Fruit fly (Drosophila melanogaster) whole organism, embryonic: ENCODE results near the gene CG4968.

Experiments
- Ada2b ChIP-seq: fragments of 200-800 bp; sonication (Bioruptor generic); IDR thresholded peaks from 2 replicates; pipeline ENCODE4 v1.3.6; 2022; ENCODE audit warnings: missing biosample characterization, missing genetic modification characterization
- CG10147 ChIP-seq: fragments of 200-800 bp; sonication (Bioruptor generic); optimal IDR thresholded peaks from 2 replicates; lab custom pipeline; 2019; ENCODE audit warnings: missing biosample characterization, mild to moderate bottlenecking, missing genetic modification characterization, moderate library complexity
- CG10209 ChIP-seq: fragments of 200-800 bp; sonication (Bioruptor generic); optimal IDR thresholded peaks from 3 replicates; lab custom pipeline; 2017; ENCODE audit warnings: missing biosample characterization, mild to moderate bottlenecking, missing genetic modification characterization, missing genetic modification reagents
- CG10959 ChIP-seq: fragments of 200-800 bp; sonication (Bioruptor generic); IDR thresholded peaks from 2 replicates; pipeline ENCODE4 v1.3.6; 2022; ENCODE audit warnings: missing biosample characterization, missing genetic modification characterization
- CG10979 ChIP-seq: fragments of 200-800 bp; sonication (Bioruptor generic); optimal IDR thresholded peaks from 2 replicates; lab custom pipeline; 2018; ENCODE audit warnings: missing biosample characterization, mild to moderate bottlenecking, missing genetic modification characterization, moderate library complexity
- CG11504 ChIP-seq: fragments of 200-800 bp; sonication (Bioruptor generic); optimal IDR thresholded peaks from 3 replicates; lab custom pipeline; 2019; ENCODE audit warnings: missing biosample characterization, mild to moderate bottlenecking, missing genetic modification characterization, moderate library complexity
- CG12299 ChIP-seq: fragments of 200-800 bp; sonication (Bioruptor generic); optimal IDR thresholded peaks from 2 replicates; lab custom pipeline; 2018; ENCODE audit warnings: missing biosample characterization, mild to moderate bottlenecking, missing genetic modification characterization
- CG14710 ChIP-seq: fragments of 200-800 bp; sonication (Bioruptor generic); optimal IDR thresholded peaks from 3 replicates; lab custom pipeline; 2019; ENCODE audit warnings: missing biosample characterization, mild to moderate bottlenecking, missing genetic modification characterization, moderate library complexity
- CG15073 ChIP-seq: fragments of 200-800 bp; sonication (Bioruptor generic); optimal IDR thresholded peaks from 2 replicates; lab custom pipeline; 2016; ENCODE audit warnings: missing biosample characterization, missing genetic modification characterization
- CG1602 ChIP-seq: fragments of 200-800 bp; sonication (Bioruptor generic); optimal IDR thresholded peaks from 3 replicates; lab custom pipeline; 2016; ENCODE audit warnings: missing biosample characterization, missing genetic modification characterization
- CG16815 ChIP-seq: fragments of 200-800 bp; sonication (Bioruptor generic); optimal IDR thresholded peaks from 3 replicates; lab custom pipeline; 2017; ENCODE audit warnings: missing biosample characterization, mild to moderate bottlenecking, missing genetic modification characterization
- CG17829 ChIP-seq: fragments of 200-800 bp; optimal IDR thresholded peaks from 2 replicates; lab custom pipeline; 2019; ENCODE audit warnings: missing biosample characterization, mild to moderate bottlenecking, missing genetic modification characterization, moderate library complexity
- CG18476 ChIP-seq: fragments of 200-800 bp; sonication (Bioruptor generic); optimal IDR thresholded peaks from 2 replicates; lab custom pipeline; 2016; ENCODE audit warnings: missing biosample characterization, mild to moderate bottlenecking, missing genetic modification characterization
- CG2199 ChIP-seq: fragments of 200-800 bp; sonication (Bioruptor generic); IDR thresholded peaks from 3 replicates; pipeline ENCODE4 v1.3.6; 2022; ENCODE audit warnings: missing biosample characterization, missing genetic modification characterization
- CG30403 ChIP-seq: fragments of 200-800 bp; sonication (Bioruptor generic); optimal IDR thresholded peaks from 3 replicates; lab custom pipeline; 2016; ENCODE audit warnings: missing biosample characterization, missing genetic modification characterization
- CG3995 ChIP-seq: fragments of 200-800 bp; sonication (Bioruptor generic); optimal IDR thresholded peaks from 3 replicates; lab custom pipeline; 2016; ENCODE audit warnings: missing biosample characterization, missing genetic modification characterization
- CG4282 ChIP-seq: fragments of 200-800 bp; sonication (Bioruptor generic); optimal IDR thresholded peaks from 2 replicates; lab custom pipeline; 2016; ENCODE audit warnings: missing biosample characterization, missing genetic modification characterization
- CG6175 ChIP-seq: fragments of 200-800 bp; sonication (Bioruptor generic); IDR thresholded peaks from 3 replicates; pipeline ENCODE4 v1.3.6; 2022; ENCODE audit warnings: missing biosample characterization, missing genetic modification characterization
- CG6254 ChIP-seq: fragments of 200-800 bp; sonication (Bioruptor generic); optimal IDR thresholded peaks from 3 replicates; lab custom pipeline; 2017; ENCODE audit warnings: mild to moderate bottlenecking, missing biosample characterization, missing genetic modification reagents, missing genetic modification characterization
- CG7786 ChIP-seq: fragments of 200-800 bp; sonication (Bioruptor generic); optimal IDR thresholded peaks from 2 replicates; lab custom pipeline; 2016; ENCODE audit warnings: missing biosample characterization, missing genetic modification characterization
- CG8478 ChIP-seq: fragments of >200 bp; optimal IDR thresholded peaks from 2 replicates; lab custom pipeline; 2018
- CG9727 ChIP-seq: fragments of 200-800 bp; sonication (Bioruptor generic); optimal IDR thresholded peaks from 3 replicates; lab custom pipeline; 2017; ENCODE audit warnings: missing biosample characterization, mild to moderate bottlenecking, missing genetic modification characterization
- CG9797 ChIP-seq: fragments of 200-800 bp; sonication (Bioruptor generic); optimal IDR thresholded peaks from 3 replicates; lab custom pipeline; 2018; ENCODE audit warnings: missing biosample characterization, mild to moderate bottlenecking, missing genetic modification characterization
- Drgx ChIP-seq: fragments of 200-800 bp; sonication (Bioruptor generic); IDR thresholded peaks from 2 replicates; pipeline ENCODE4 v1.3.6; 2022; ENCODE audit warnings: missing biosample characterization, missing genetic modification characterization
- H2.0 ChIP-seq: fragments of 200-800 bp; sonication (Bioruptor generic); IDR thresholded peaks from 2 replicates; pipeline ENCODE4 v1.3.6; 2022; ENCODE audit warnings: missing biosample characterization, missing genetic modification characterization
- Hr39 ChIP-seq: fragments of >200 bp; optimal IDR thresholded peaks from 2 replicates; lab custom pipeline; 2017
- MBD-R2 ChIP-seq: fragments of 200-800 bp; sonication (Bioruptor generic); IDR thresholded peaks from 2 replicates; pipeline ENCODE4 v1.3.6; 2022; ENCODE audit warnings: missing biosample characterization, missing genetic modification characterization
- NFAT ChIP-seq: fragments of 200-800 bp; sonication (Bioruptor generic); IDR thresholded peaks from 2 replicates; pipeline ENCODE4 v1.3.6; 2022; ENCODE audit warnings: missing biosample characterization, missing genetic modification characterization
- Taf1 ChIP-seq: fragments of 200-800 bp; sonication (Bioruptor generic); IDR thresholded peaks from 2 replicates; pipeline ENCODE4 v1.3.6; 2022; ENCODE audit warnings: missing biosample characterization, missing genetic modification characterization
- Xbp1 ChIP-seq: fragments of 200-800 bp; sonication (Bioruptor generic); optimal IDR thresholded peaks from 3 replicates; lab custom pipeline; 2016; ENCODE audit warnings: missing biosample characterization, mild to moderate bottlenecking, missing genetic modification characterization
- crp ChIP-seq, 2 experiments: fragments of 200-800 bp; sonication (Bioruptor generic); optimal IDR thresholded peaks; 2 replicates in 1 of 2; 3 replicates in 1 of 2; lab custom pipeline; 2017; ENCODE audit warnings: missing biosample characterization in 2 of 2, missing genetic modification characterization in 2 of 2, mild to moderate bottlenecking in 1 of 2, moderate library complexity in 1 of 2
- dpn ChIP-seq, 2 experiments: fragments of 200-800 bp; sonication (Bioruptor generic); optimal IDR thresholded peaks; 3 replicates each; lab custom pipeline; 2016; ENCODE audit warnings: missing biosample characterization in 2 of 2, missing genetic modification characterization in 2 of 2
- dysf ChIP-seq: fragments of 200-800 bp; sonication (Bioruptor generic); IDR thresholded peaks from 3 replicates; pipeline ENCODE4 v1.3.6; 2022; ENCODE audit warnings: missing biosample characterization, missing genetic modification characterization
- ewg ChIP-seq: fragments of 200-800 bp; sonication (Bioruptor generic); optimal IDR thresholded peaks from 3 replicates; lab custom pipeline; 2017; ENCODE audit warnings: mild to moderate bottlenecking, missing biosample characterization, missing genetic modification reagents, missing genetic modification characterization
- fru ChIP-seq: fragments of >200 bp; optimal IDR thresholded peaks from 2 replicates; lab custom pipeline; 2017
- grau ChIP-seq: fragments of 200-800 bp; optimal IDR thresholded peaks from 3 replicates; lab custom pipeline; 2019; ENCODE audit warnings: missing biosample characterization, mild to moderate bottlenecking, missing genetic modification characterization, moderate library complexity
- hkb ChIP-seq, 2 experiments: fragments of 200-800 bp in 1 of 2; fragments of >200 bp in 1 of 2; sonication (Bioruptor generic) in 1 of 2; IDR thresholded peaks in 1 of 2; optimal IDR thresholded peaks in 1 of 2; 2 replicates each; pipeline versions ENCODE4 v1.3.6 to Lab custom; 2017 to 2022; ENCODE audit warnings: missing biosample characterization in 1 of 2, missing genetic modification characterization in 1 of 2
- lmd ChIP-seq: fragments of 200-800 bp; sonication (Bioruptor generic); IDR thresholded peaks from 2 replicates; pipeline ENCODE4 v1.3.6; 2022; ENCODE audit warnings: missing biosample characterization, missing genetic modification characterization
- mirr ChIP-seq: fragments of 200-800 bp; sonication (Bioruptor generic); optimal IDR thresholded peaks from 3 replicates; lab custom pipeline; 2018; ENCODE audit warnings: missing biosample characterization, mild to moderate bottlenecking, missing genetic modification characterization
- nmo ChIP-seq: fragments of 200-800 bp; sonication (Bioruptor generic); optimal IDR thresholded peaks from 2 replicates; lab custom pipeline; 2018; ENCODE audit warnings: missing biosample characterization, mild to moderate bottlenecking, missing genetic modification characterization, moderate library complexity
- onecut ChIP-seq: fragments of 200-800 bp; sonication (Bioruptor generic); IDR thresholded peaks from 2 replicates; pipeline ENCODE4 v1.3.6; 2022; ENCODE audit warnings: missing biosample characterization, missing genetic modification characterization
- pzg ChIP-seq: fragments of 200-800 bp; sonication (Bioruptor generic); optimal IDR thresholded peaks from 3 replicates; lab custom pipeline; 2018; ENCODE audit warnings: missing biosample characterization, mild to moderate bottlenecking, missing genetic modification characterization, moderate library complexity
- ro ChIP-seq: fragments of 200-800 bp; sonication (Bioruptor generic); IDR thresholded peaks from 2 replicates; pipeline ENCODE4 v1.3.6; 2022; ENCODE audit warnings: missing biosample characterization, missing genetic modification characterization
- schlank ChIP-seq: fragments of 200-800 bp; sonication (Bioruptor generic); optimal IDR thresholded peaks from 2 replicates; lab custom pipeline; 2018; ENCODE audit warnings: missing biosample characterization, mild to moderate bottlenecking, missing genetic modification characterization
- so ChIP-seq: fragments of 200-800 bp; sonication (Bioruptor generic); IDR thresholded peaks from 3 replicates; pipeline ENCODE4 v1.3.6; 2022; ENCODE audit warnings: missing biosample characterization, missing genetic modification characterization
- sob ChIP-seq: fragments of 200-800 bp; sonication (Bioruptor generic); IDR thresholded peaks from 2 replicates; pipeline ENCODE4 v1.3.6; 2022; ENCODE audit warnings: missing biosample characterization, missing genetic modification characterization
- tap ChIP-seq: fragments of 200-800 bp; optimal IDR thresholded peaks from 3 replicates; lab custom pipeline; 2019; ENCODE audit warnings: missing biosample characterization, mild to moderate bottlenecking, missing genetic modification characterization, moderate library complexity
- tio ChIP-seq: fragments of 200-800 bp; sonication (Bioruptor generic); optimal IDR thresholded peaks from 2 replicates; lab custom pipeline; 2017; ENCODE audit warnings: missing biosample characterization, missing genetic modification characterization, inconsistent platforms
- tll ChIP-seq, 2 experiments: fragments of 200-800 bp in 1 of 2; fragments of >200 bp in 1 of 2; sonication (Bioruptor generic) in 1 of 2; optimal IDR thresholded peaks; 2 replicates each; lab custom pipeline; 2017 to 2019; ENCODE audit warnings: missing biosample characterization in 2 of 2, missing genetic modification characterization in 2 of 2, mild to moderate bottlenecking in 1 of 2, moderate library complexity in 1 of 2
- unc-4 ChIP-seq: fragments of 200-800 bp; sonication (Bioruptor generic); IDR thresholded peaks from 2 replicates; pipeline ENCODE4 v1.3.6; 2022; ENCODE audit warnings: missing biosample characterization, missing genetic modification characterization; ENCODE audit not compliant: partially characterized antibody

The CG4968 gene

dm6 chr2L:10339212-10339721, 32.5 kb downstream of the CG4968 start, which contains the start of gene SamDC (continued):
- TF ChIP-seq NFAT (GFP tag; lab: Robert Waterston, UW) (peak; percentile 71; the same call in 1 of the 2 replicates), so (GFP tag; lab: Robert Waterston, UW) (no peak), CG2199 (GFP tag; lab: Robert Waterston, UW) (peak; percentile 67; the same call in 2 of the 3 replicates), pzg (GFP tag; lab: Kevin White, UChicago) (peak; percentile 88), CG16815 (GFP tag; lab: Kevin White, UChicago) (peak; percentile 7), CG9797 (GFP tag; lab: Kevin White, UChicago) (peak; percentile 44), CG18476 (GFP tag; lab: Kevin White, UChicago) (no peak), Xbp1 (GFP tag; lab: Kevin White, UChicago) (peak; percentile 51), CG14710 (tag; lab: Kevin White, UChicago) (peak; percentile 47), tll (GFP tag; optimal IDR thresholded peaks at IDR 0.05; lab: Kevin White, UChicago) (no peak), unc-4 (peak; percentile 77), CG7786 (GFP tag; lab: Kevin White, UChicago) (peak; percentile 16), sob (GFP tag; lab: Robert Waterston, UW) (peak; percentile 65; the same call in 1 of the 2 replicates), CG10147 (GFP tag; lab: Kevin White, UChicago) (no peak), CG12299 (tag; lab: Kevin White, UChicago) (no peak), CG11504 (tag; lab: Kevin White, UChicago) (peak; percentile 73), Drgx (no peak; the same call in 1 of the 2 replicates), CG8478 (no peak), CG4282 (GFP tag; lab: Kevin White, UChicago) (no peak), CG10959 (GFP tag; lab: Robert Waterston, UW) (no peak), CG30403 (GFP tag; lab: Kevin White, UChicago) (peak; percentile 55), tio (GFP tag; lab: Kevin White, UChicago) (no peak), ro (no peak), CG17829 (tag; lab: Kevin White, UChicago) (peak; percentile 37), CG10209 (GFP tag; lab: Kevin White, UChicago) (peak; percentile 36), Ada2b (GFP tag; lab: Robert Waterston, UW) (peak; percentile 63), schlank (peak; percentile 35), crp (GFP tag; optimal IDR thresholded peaks at IDR 0.05; lab: Kevin White, UChicago) (peak in 1 of 2 experiments; percentile 60), nmo (GFP tag; lab: Kevin White, UChicago) (peak; percentile 46), mirr (GFP tag; lab: Kevin White, UChicago) (peak; percentile 47), CG6175 (GFP tag; lab: Robert Waterston, UW) (no peak), grau (tag; lab: Kevin White, UChicago) (peak; percentile 62), CG6254 (no peak), CG9727 (no peak), onecut (0 out of 2 replicates have a peak, but pooled peaks have one; percentile 26), ewg (no peak), CG1602 (GFP tag; lab: Kevin White, UChicago) (peak; percentile 39), lmd (GFP tag; lab: Robert Waterston, UW) (no peak; the same call in 1 of the 2 replicates), CG3995 (GFP tag; lab: Kevin White, UChicago) (peak; percentile 8), MBD-R2 (GFP tag; lab: Robert Waterston, UW) (peak; percentile 78), CG15073 (no peak), Hr39 (no peak), fru (no peak), CG10979 (peak; percentile 16), hkb (optimal IDR thresholded peaks at IDR 0.05; lab: Kevin White, UChicago) (no peak), hkb (GFP tag; IDR thresholded peaks at IDR 0.05; lab: Robert Waterston, UW) (peak; percentile 53; the same call in 1 of the 2 replicates), Taf1 (GFP tag; lab: Robert Waterston, UW) (0 out of 2 replicates have a peak, but pooled peaks have one; percentile 15), dpn (GFP tag; optimal IDR thresholded peaks at IDR 0.05; lab: Kevin White, UChicago) (peak; percentile 33 to 47), tap (tag; lab: Kevin White, UChicago) (no peak), dysf (GFP tag; lab: Robert Waterston, UW) (peak; percentile 59; the same call in 1 of the 3 replicates), H2.0 (GFP tag; lab: Robert Waterston, UW) (no peak)
